Worm (Caenorhabditis elegans): ENCODE results near the gene F10E7.5.

The F10E7.5 gene

DNA sequence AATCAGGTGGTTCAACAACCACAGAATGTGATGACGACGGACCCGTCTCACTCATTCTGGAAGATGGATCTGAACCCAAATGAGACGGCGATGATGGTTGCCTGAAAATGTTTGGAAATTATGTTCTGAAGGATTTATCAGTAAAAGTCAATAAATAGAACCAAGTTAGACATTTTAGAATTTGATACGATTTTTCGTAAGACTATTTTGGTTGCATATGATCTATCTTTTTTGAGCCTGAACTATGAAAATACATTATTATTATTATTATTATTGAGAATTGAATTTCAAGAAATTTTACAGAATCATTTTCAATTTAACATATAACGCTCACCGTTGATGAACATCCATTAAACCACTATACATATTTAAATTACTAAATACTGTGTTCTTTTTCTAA, 1.8 kb upstream of the F10E7.5 start, which contains the start of gene F10E7.9:
Gene F10E7.9 (minus strand): TSS at position 101 of the 400 bp plus-strand sequence.
- no peak for TF ChIP-seq ztf-22 (GFP tag; optimal IDR thresholded peaks at IDR 0.05)

- no peak for TF ChIP-seq ztf-28 (GFP tag; IDR thresholded peaks at IDR 0.05)
- no peak for TF ChIP-seq rcor-1 (GFP tag; IDR thresholded peaks at IDR 0.05)
- no peak for TF ChIP-seq bed-2 (GFP tag; IDR thresholded peaks at IDR 0.05)
- peak; percentile 21 for TF ChIP-seq F10E7.11 (tag; optimal IDR thresholded peaks at IDR 0.05)
These were observed 644 bp upstream of the F10E7.5 start for ce11 chrII:7111012-7111656.

ce11 chrII:7112780-7113179, 1.0 kb downstream of the F10E7.5 start, which contains the start of gene F10E7.6:
F10E7.6 (plus strand) TSS chrII:7113080.
- TF ChIP-seq fkh-3 (tag; optimal IDR thresholded peaks at IDR 0.05) (no peak), nhr-27 (tag; optimal IDR thresholded peaks at IDR 0.05) (no peak), D2030.7 (GFP tag; IDR thresholded peaks at IDR 0.05) (no peak), F37B4.10 (GFP tag; IDR thresholded peaks at IDR 0.05) (no peak)

DNA sequence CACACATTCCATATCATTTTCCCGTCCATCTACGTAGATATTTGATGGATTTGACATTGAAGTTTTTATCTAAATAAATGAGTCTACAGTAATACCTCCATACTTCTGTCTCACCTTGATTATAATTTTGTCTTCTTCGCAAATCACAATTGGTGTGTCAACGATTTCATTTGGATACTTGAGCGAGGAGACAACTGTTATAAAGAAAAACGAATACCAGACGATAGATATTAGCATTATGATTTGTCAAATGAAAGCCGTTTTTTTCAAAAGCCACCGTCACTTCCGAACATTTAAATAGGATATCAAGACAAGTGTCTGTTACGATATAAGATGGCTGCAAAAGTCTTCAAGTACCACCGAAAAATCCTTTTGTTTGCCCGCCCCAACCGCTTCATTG, 3.9 kb downstream of the F10E7.5 start, which contains the start of gene cutl-5:
Gene cutl-5 (minus strand): TSS at position 269 of the 400 bp plus-strand sequence.
- no peak for TF ChIP-seq chd-7 (tag; optimal IDR thresholded peaks at IDR 0.05)
- no peak for TF ChIP-seq sea-2 (GFP tag; IDR thresholded peaks at IDR 0.05)
- TF ChIP-seq ceh-27 (GFP tag; optimal IDR thresholded peaks at IDR 0.05) = no peak

- TF ChIP-seq B0019.2 (GFP tag; conservative IDR thresholded peaks at IDR 0.05) (no peak), zfh-2 (GFP tag; conservative IDR thresholded peaks at IDR 0.05) (no peak), ets-4 (GFP tag; optimal IDR thresholded peaks at IDR 0.05) (no peak), lsy-27 (tag; optimal IDR thresholded peaks at IDR 0.05; ENCODE audit: borderline replicate concordance, insufficient read depth) (no peak), atf-7 (tag; optimal IDR thresholded peaks at IDR 0.05) (no peak), F57C9.4 (tag; optimal IDR thresholded peaks at IDR 0.05) (no peak), C06A6.2 (GFP tag; conservative IDR thresholded peaks at IDR 0.05) (no peak), let-607 (tag; optimal IDR thresholded peaks at IDR 0.05) (no peak), nhr-80 (tag; optimal IDR thresholded peaks at IDR 0.05) (no peak), K11D2.4 (GFP tag; IDR thresholded peaks at IDR 0.05) (no peak)
These were observed 4.6 kb downstream of the F10E7.5 start, which contains the start of gene spon-1 for ce11 chrII:7116350-7116749. spon-1 (plus strand) TSS chrII:7116557.

ce11 chrII:7119525-7119924, 7.7 kb downstream of the F10E7.5 start:
- TF ChIP-seq ceh-100 (GFP tag; IDR thresholded peaks at IDR 0.05) (no peak), K12H6.12 (tag; optimal IDR thresholded peaks at IDR 0.05) (no peak), nhr-27 (tag; optimal IDR thresholded peaks at IDR 0.05) (no peak)

- TF ChIP-seq lin-54 (GFP tag; optimal IDR thresholded peaks at IDR 0.05) = peak; percentile 18
- TF ChIP-seq snpc-1.3 (tag; optimal IDR thresholded peaks at IDR 0.05; ENCODE audit: insufficient read depth) = peak; percentile 68
- TF ChIP-seq hmg-1.2 (GFP tag; IDR thresholded peaks at IDR 0.05) = no peak
- no peak for TF ChIP-seq Y79H2A.3 (GFP tag; conservative IDR thresholded peaks at IDR 0.05)
- TF ChIP-seq fkh-3 (tag; optimal IDR thresholded peaks at IDR 0.05) = no peak
- TF ChIP-seq xnd-1 (tag; optimal IDR thresholded peaks at IDR 0.05) = peak; percentile 66
- no peak for TF ChIP-seq K12H6.12 (tag; optimal IDR thresholded peaks at IDR 0.05)
- TF ChIP-seq ztf-22 (GFP tag; optimal IDR thresholded peaks at IDR 0.05) = no peak
- no peak for TF ChIP-seq sea-2 (GFP tag; IDR thresholded peaks at IDR 0.05)
- TF ChIP-seq D2030.7 (GFP tag; IDR thresholded peaks at IDR 0.05) = peak; percentile 38; the same call in 1 of the 2 replicates
- peak; percentile 83 for TF ChIP-seq lsl-1 (GFP tag; optimal IDR thresholded peaks at IDR 0.05)
- TF ChIP-seq F33H1.4 (GFP tag; IDR thresholded peaks at IDR 0.05) = peak; percentile 84
- no peak for TF ChIP-seq nhr-27 (tag; optimal IDR thresholded peaks at IDR 0.05)
- peak; percentile 86 for TF ChIP-seq madf-6 (GFP tag; IDR thresholded peaks at IDR 0.05)
- TF ChIP-seq somi-1 (GFP tag; optimal IDR thresholded peaks at IDR 0.05) = no peak
- peak; percentile 30 for TF ChIP-seq F49E8.2 (tag; optimal IDR thresholded peaks at IDR 0.05; ENCODE audit: insufficient read depth)
- TF ChIP-seq nfya-1 (tag; optimal IDR thresholded peaks at IDR 0.05; ENCODE audit: borderline replicate concordance, insufficient read depth) = no peak
These were observed 10.0 kb downstream of the F10E7.5 start, which contains the start of gene F10E7.2 for ce11 chrII:7121762-7122292. F10E7.2 (plus strand) TSS chrII:7122242.

Data from whole organism, young adult.